Worm (Caenorhabditis elegans) whole organism, L1 larva: ENCODE measurements around the gene hecw-1.

ENCODE experiments used
- aha-1 ChIP-seq: fragments of 150-350 bp; optimal IDR thresholded peaks from 2 replicates; lab custom pipeline; 2014; ENCODE audit warnings: missing biosample characterization, missing genetic modification characterization
- ama-1 ChIP-seq: fragments of 150-350 bp; optimal IDR thresholded peaks from 2 replicates; lab custom pipeline; 2014
- blmp-1 ChIP-seq: fragments of 150-350 bp; optimal IDR thresholded peaks from 2 replicates; lab custom pipeline; 2014; ENCODE audit warnings: missing biosample characterization, missing genetic modification characterization
- ceh-63 ChIP-seq: fragments of 200-800 bp; sonication (Bioruptor generic); optimal IDR thresholded peaks from 2 replicates; lab custom pipeline; 2018; ENCODE audit warnings: mild to moderate bottlenecking, missing genetic modification characterization, missing compliant biosample characterization
- ceh-88 ChIP-seq: fragments of 200-800 bp; sonication (Bioruptor generic); IDR thresholded peaks from 2 replicates; pipeline ENCODE4 v1.3.6; 2022; ENCODE audit warnings: missing genetic modification characterization, missing compliant biosample characterization
- ceh-90 ChIP-seq: sonication (generic microtip); optimal IDR thresholded peaks from 2 replicates; lab custom pipeline; 2016; ENCODE audit warnings: missing genetic modification characterization, missing compliant biosample characterization
- ces-1 ChIP-seq: fragments of 150-350 bp; optimal IDR thresholded peaks from 2 replicates; lab custom pipeline; 2014; ENCODE audit warnings: missing biosample characterization, missing genetic modification reagents, missing genetic modification characterization
- dpl-1 ChIP-seq, 3 experiments: fragments of 150-350 bp in 2 of 3; sonication (generic microtip) in 1 of 3; optimal IDR thresholded peaks; 2 replicates each; lab custom pipeline; 2014 to 2017; ENCODE audit warnings: missing biosample characterization in 3 of 3, missing genetic modification characterization in 3 of 3, missing genetic modification reagents in 3 of 3
- efl-3 ChIP-seq: fragments of 200-800 bp; sonication (Bioruptor generic); optimal IDR thresholded peaks from 2 replicates; lab custom pipeline; 2018; ENCODE audit warnings: mild to moderate bottlenecking, missing genetic modification characterization, missing compliant biosample characterization
- elt-3 ChIP-seq, 6 experiments: fragments of 150-350 bp in 1 of 6; sonication (generic microtip); optimal IDR thresholded peaks; 2 replicates each; lab custom pipeline; 2017 to 2018; ENCODE audit warnings: missing biosample characterization in 6 of 6, missing genetic modification characterization in 6 of 6, inconsistent platforms in 1 of 6
- fkh-10 ChIP-seq: sonication (generic microtip); optimal IDR thresholded peaks from 2 replicates; lab custom pipeline; 2017; ENCODE audit warnings: missing biosample characterization, missing genetic modification reagents, missing genetic modification characterization
- fkh-8 ChIP-seq: sonication (generic microtip); optimal IDR thresholded peaks from 2 replicates; lab custom pipeline; 2016; ENCODE audit warnings: mild to moderate bottlenecking, missing genetic modification characterization, missing compliant biosample characterization
- fos-1 ChIP-seq: fragments of 150-350 bp; optimal IDR thresholded peaks from 2 replicates; lab custom pipeline; 2014; ENCODE audit warnings: missing biosample characterization, missing genetic modification characterization
- hlh-4 ChIP-seq: sonication (generic microtip); optimal IDR thresholded peaks from 2 replicates; lab custom pipeline; 2016; ENCODE audit warnings: mild to moderate bottlenecking, missing genetic modification characterization, missing compliant biosample characterization
- hpl-2 ChIP-seq: fragments of 150-350 bp; optimal IDR thresholded peaks from 2 replicates; lab custom pipeline; 2014; ENCODE audit warnings: missing biosample characterization, missing genetic modification reagents, missing genetic modification characterization
- lin-13 ChIP-seq: fragments of 150-350 bp; optimal IDR thresholded peaks from 2 replicates; lab custom pipeline; 2014; ENCODE audit warnings: missing biosample characterization, missing genetic modification reagents, missing genetic modification characterization
- lin-14 ChIP-seq: fragments of 200-800 bp; sonication (Bioruptor generic); optimal IDR thresholded peaks from 2 replicates; lab custom pipeline; 2018; ENCODE audit warnings: mild to moderate bottlenecking, missing genetic modification characterization, moderate library complexity, missing compliant biosample characterization
- lin-15B ChIP-seq: fragments of 150-350 bp; sonication (generic microtip); optimal IDR thresholded peaks from 3 replicates; lab custom pipeline; 2014; ENCODE audit warnings: missing biosample characterization, missing genetic modification characterization
- mab-9 ChIP-seq: fragments of 200-800 bp; sonication (Bioruptor generic); IDR thresholded peaks from 2 replicates; pipeline ENCODE4 v1.3.6; 2022; ENCODE audit warnings: missing genetic modification reagents, missing genetic modification characterization, missing compliant biosample characterization
- nhr-12 ChIP-seq: sonication (generic microtip); optimal IDR thresholded peaks from 2 replicates; lab custom pipeline; 2017; ENCODE audit warnings: missing biosample characterization, missing genetic modification characterization
- nhr-19 ChIP-seq: fragments of 200-800 bp; sonication (Bioruptor generic); conservative IDR thresholded peaks from 2 replicates; pipeline ENCODE4 v1.3.6; 2022; ENCODE audit warnings: missing genetic modification characterization, missing compliant biosample characterization
- nhr-20 ChIP-seq: sonication (generic microtip); optimal IDR thresholded peaks from 2 replicates; lab custom pipeline; 2016; ENCODE audit warnings: mild to moderate bottlenecking, missing genetic modification characterization, missing compliant biosample characterization
- nhr-28 ChIP-seq: fragments of 150-350 bp; optimal IDR thresholded peaks from 2 replicates; lab custom pipeline; 2014; ENCODE audit warnings: missing biosample characterization, missing genetic modification characterization
- nhr-71 ChIP-seq: sonication (generic microtip); optimal IDR thresholded peaks from 2 replicates; lab custom pipeline; 2016; ENCODE audit warnings: mild to moderate bottlenecking, missing genetic modification characterization, moderate library complexity, missing compliant biosample characterization
- nhr-84 ChIP-seq: sonication (generic microtip); optimal IDR thresholded peaks from 2 replicates; lab custom pipeline; 2017; ENCODE audit warnings: missing biosample characterization, missing genetic modification characterization
- nhr-85 ChIP-seq: sonication (generic microtip); peaks from one replicate; lab custom pipeline; 2016; ENCODE audit warnings: missing genetic modification characterization, inconsistent platforms, missing compliant biosample characterization
- pag-3 ChIP-seq: sonication (generic microtip); optimal IDR thresholded peaks from 2 replicates; lab custom pipeline; 2017; ENCODE audit warnings: missing genetic modification characterization, mild to moderate bottlenecking, missing compliant biosample characterization, antibody characterized with exemption, borderline replicate concordance; ENCODE audit not compliant: insufficient read depth
- pqm-1 ChIP-seq: sonication (generic microtip); optimal IDR thresholded peaks from 3 replicates; lab custom pipeline; 2017; ENCODE audit warnings: missing biosample characterization, missing genetic modification characterization
- rnt-1 ChIP-seq: sonication (generic microtip); optimal IDR thresholded peaks from 2 replicates; lab custom pipeline; 2016; ENCODE audit warnings: mild to moderate bottlenecking, missing genetic modification characterization, moderate library complexity, missing compliant biosample characterization
- snpc-4 ChIP-seq: fragments of 150-350 bp; optimal IDR thresholded peaks from 2 replicates; lab custom pipeline; 2014; ENCODE audit warnings: missing biosample characterization, missing genetic modification characterization
- snu-23 ChIP-seq: sonication (generic microtip); optimal IDR thresholded peaks from 2 replicates; lab custom pipeline; 2016; ENCODE audit warnings: missing genetic modification characterization, missing compliant biosample characterization
- sox-4 ChIP-seq: sonication (generic microtip); optimal IDR thresholded peaks from 2 replicates; lab custom pipeline; 2016; ENCODE audit warnings: missing genetic modification characterization, missing compliant biosample characterization
- sup-37 ChIP-seq: fragments of 200-800 bp; sonication (Bioruptor generic); optimal IDR thresholded peaks from 2 replicates; lab custom pipeline; 2018; ENCODE audit warnings: mild to moderate bottlenecking, missing genetic modification characterization, missing compliant biosample characterization
- tbx-2 ChIP-seq: sonication (generic microtip); optimal IDR thresholded peaks from 2 replicates; lab custom pipeline; 2016; ENCODE audit warnings: missing genetic modification characterization, missing compliant biosample characterization
- tlp-1 ChIP-seq: fragments of 150-350 bp; optimal IDR thresholded peaks from 2 replicates; lab custom pipeline; 2014; ENCODE audit warnings: missing biosample characterization, missing genetic modification characterization
- unc-30 ChIP-seq: sonication (generic microtip); optimal IDR thresholded peaks from 2 replicates; lab custom pipeline; 2017; ENCODE audit warnings: missing biosample characterization, missing genetic modification characterization
- unc-86 ChIP-seq: sonication (generic microtip); optimal IDR thresholded peaks from 2 replicates; lab custom pipeline; 2016; ENCODE audit warnings: missing genetic modification characterization, missing compliant biosample characterization
- xbp-1 ChIP-seq: sonication (generic microtip); optimal IDR thresholded peaks from 2 replicates; lab custom pipeline; 2016; ENCODE audit warnings: missing genetic modification characterization, missing compliant biosample characterization
- zag-1 ChIP-seq: fragments of 150-350 bp; optimal IDR thresholded peaks from 2 replicates; lab custom pipeline; 2014; ENCODE audit warnings: missing biosample characterization, missing genetic modification characterization
- zip-4 ChIP-seq: fragments of 200-800 bp; sonication (Bioruptor generic); optimal IDR thresholded peaks from 2 replicates; lab custom pipeline; 2018; ENCODE audit warnings: mild to moderate bottlenecking, missing genetic modification characterization, moderate library complexity, missing compliant biosample characterization
- ztf-11 ChIP-seq, 2 experiments: sonication (generic microtip); optimal IDR thresholded peaks; 2 replicates each; lab custom pipeline; 2016 to 2017; ENCODE audit warnings: missing genetic modification characterization in 2 of 2, missing biosample characterization in 1 of 2, missing compliant biosample characterization in 1 of 2

hecw-1 gene

DNA sequence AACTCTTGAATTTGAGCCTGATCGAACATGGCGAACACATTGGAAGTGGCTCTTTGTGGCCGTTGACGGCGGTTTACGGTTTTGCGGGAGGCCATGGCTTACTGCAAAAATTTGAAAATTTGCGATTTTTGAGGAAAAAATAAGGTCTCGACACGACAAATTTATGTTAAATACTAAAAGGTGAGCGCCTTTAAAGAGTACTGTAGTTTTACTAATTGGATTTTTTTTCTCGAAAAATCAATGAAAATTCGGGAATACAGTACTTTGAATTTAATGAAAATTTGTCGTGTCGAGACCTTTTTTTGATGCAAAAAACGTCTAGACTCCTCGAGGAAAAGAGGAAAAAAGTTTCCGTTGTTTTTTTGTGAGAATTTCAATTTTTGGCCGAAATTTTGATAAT is 3.9 kb upstream of the hecw-1 start, which contains the start of gene mlc-4:
Gene mlc-4 (minus strand): TSS at position 101 of the 400 bp plus-strand sequence.
- no peak for TF ChIP-seq pag-3 (tag; lab: Kevin White, UChicago)
- TF ChIP-seq fkh-10 (GFP tag; lab: Kevin White, UChicago), result no peak
- no peak for TF ChIP-seq nhr-84 (tag; lab: Kevin White, UChicago)
- no peak for TF ChIP-seq sup-37 (GFP tag; lab: Kevin White, UChicago)
- TF ChIP-seq snu-23 (GFP tag; lab: Kevin White, UChicago), result no peak
- TF ChIP-seq ceh-90, result no peak
- no peak for TF ChIP-seq aha-1 (tag; lab: Kevin White, UChicago)
- TF ChIP-seq fkh-8, result no peak
- TF ChIP-seq ama-1, result no peak
- TF ChIP-seq unc-30 (tag; lab: Kevin White, UChicago), result no peak
- no peak for TF ChIP-seq efl-3 (GFP tag; lab: Kevin White, UChicago)
- TF ChIP-seq tlp-1 (tag; lab: Kevin White, UChicago), result no peak
- TF ChIP-seq snpc-4, result no peak
- TF ChIP-seq hlh-4, result no peak
- no peak for TF ChIP-seq xbp-1 (tag; lab: Kevin White, UChicago)
- no peak for TF ChIP-seq unc-86
- no peak for TF ChIP-seq mab-9 (GFP tag; lab: Robert Waterston, UW)
- no peak for TF ChIP-seq sox-4 (tag; lab: Kevin White, UChicago)
- TF ChIP-seq hpl-2 (GFP tag; lab: Kevin White, UChicago), result no peak

- TF ChIP-seq dpl-1 (GFP tag; optimal IDR thresholded peaks at IDR 0.05; lab: Kevin White, UChicago), result no peak
- no peak for TF ChIP-seq zag-1 (tag; lab: Kevin White, UChicago)
- no peak for TF ChIP-seq fos-1 (tag; lab: Kevin White, UChicago)
- TF ChIP-seq zip-4 (GFP tag; lab: Kevin White, UChicago), result no peak
- TF ChIP-seq, all 84 proteins: peak for 0
Observed at ce11 chrIII:3390144-3390543, 374 bp upstream of the hecw-1 start.

ce11 chrIII:3382465-3382864 is 7.3 kb downstream of the hecw-1 start:
- TF ChIP-seq nhr-71 (tag; lab: Kevin White, UChicago) (no peak), nhr-12 (tag; lab: Kevin White, UChicago) (no peak)
- TF ChIP-seq, all 84 proteins: peak for 0

DNA sequence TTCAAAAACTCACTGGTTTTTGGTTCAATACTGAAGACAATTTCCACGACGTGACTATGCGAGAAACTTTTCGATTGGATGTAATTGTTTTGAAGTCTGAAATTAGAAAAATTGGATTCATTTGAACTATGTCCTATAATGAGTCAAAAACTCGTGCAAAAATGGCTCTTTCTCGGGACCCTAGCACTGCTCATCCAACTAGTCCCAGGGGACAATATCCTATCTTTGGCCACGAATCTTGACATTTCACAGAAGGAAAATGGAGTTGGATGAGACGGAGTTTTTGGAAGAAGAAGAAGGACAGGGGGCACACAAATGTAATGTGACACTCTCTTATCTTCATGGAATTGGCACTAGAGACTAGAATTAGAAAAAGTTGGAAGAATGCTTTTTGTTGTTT is 7.9 kb downstream of the hecw-1 start:
- TF ChIP-seq ceh-63 (no peak), ceh-88 (GFP tag; lab: Robert Waterston, UW) (no peak), nhr-19 (no peak), lin-14 (GFP tag; lab: Kevin White, UChicago) (peak; percentile 44), rnt-1 (tag; lab: Kevin White, UChicago) (no peak), tbx-2 (tag; lab: Kevin White, UChicago) (peak; percentile 19)

ce11 chrIII:3377700-3378099 is 12.1 kb downstream of the hecw-1 start:
- TF ChIP-seq elt-3 (tag; optimal IDR thresholded peaks at IDR 0.05; lab: Kevin White, UChicago) (peak in 5 of 6 experiments; percentile 54 to 89 (median 74)), blmp-1 (tag; lab: Kevin White, UChicago) (peak; percentile 27), nhr-71 (tag; lab: Kevin White, UChicago) (peak; percentile 33), ztf-11 (tag; optimal IDR thresholded peaks at IDR 0.05; lab: Kevin White, UChicago) (no peak), nhr-28 (tag; lab: Kevin White, UChicago) (no peak), lin-15B (tag; lab: Kevin White, UChicago) (no peak), snpc-4 (peak; percentile 94), lin-14 (GFP tag; lab: Kevin White, UChicago) (peak; percentile 26), pqm-1 (tag; lab: Kevin White, UChicago) (no peak), nhr-19 (peak; percentile 27), ama-1 (no peak), ces-1 (GFP tag; lab: Kevin White, UChicago) (no peak), nhr-20 (peak; percentile 23), snu-23 (GFP tag; lab: Kevin White, UChicago) (peak; percentile 38), lin-13 (GFP tag; lab: Kevin White, UChicago) (peak; percentile 84), nhr-85 (peak; percentile 23)
- TF ChIP-seq, all 84 proteins: peak for 10
